Worm (Caenorhabditis elegans) whole organism, mixed stage, embryonic: ENCODE results near the gene clec-150.

Experiments used
- M03D4.4 ChIP-seq: sonication (generic microtip); optimal IDR thresholded peaks from 2 replicates; lab custom pipeline; 2017; ENCODE audit warnings: mild to moderate bottlenecking, missing genetic modification characterization, missing compliant biosample characterization
- blmp-1 ChIP-seq: fragments of 150-350 bp; optimal IDR thresholded peaks from 2 replicates; lab custom pipeline; 2014; ENCODE audit warnings: missing biosample characterization, missing genetic modification characterization
- ceh-39 ChIP-seq: fragments of 150-350 bp; optimal IDR thresholded peaks from 2 replicates; lab custom pipeline; 2014; ENCODE audit warnings: missing biosample characterization, missing genetic modification characterization
- ceh-43 ChIP-seq: fragments of 200-800 bp; sonication (Bioruptor generic); optimal IDR thresholded peaks from 2 replicates; lab custom pipeline; 2018; ENCODE audit warnings: mild to moderate bottlenecking, missing genetic modification characterization, moderate library complexity, missing compliant biosample characterization
- ceh-83 ChIP-seq: fragments of 200-800 bp; sonication (Bioruptor generic); optimal IDR thresholded peaks from 2 replicates; lab custom pipeline; 2018; ENCODE audit warnings: mild to moderate bottlenecking, missing genetic modification characterization, missing compliant biosample characterization
- ces-1 ChIP-seq: fragments of 150-350 bp; optimal IDR thresholded peaks from 2 replicates; lab custom pipeline; 2014; ENCODE audit warnings: missing biosample characterization, missing genetic modification reagents, missing genetic modification characterization
- cnd-1 ChIP-seq: fragments of 200-800 bp; sonication (Bioruptor generic); optimal IDR thresholded peaks from 2 replicates; lab custom pipeline; 2018; ENCODE audit warnings: mild to moderate bottlenecking, missing genetic modification characterization, missing compliant biosample characterization
- drap-1 ChIP-seq: fragments of 200-800 bp; sonication (Bioruptor generic); optimal IDR thresholded peaks from 3 replicates; lab custom pipeline; 2018; ENCODE audit warnings: mild to moderate bottlenecking, missing genetic modification characterization, missing compliant biosample characterization
- elt-1 ChIP-seq: sonication (generic microtip); optimal IDR thresholded peaks from 2 replicates; lab custom pipeline; 2017; ENCODE audit warnings: missing genetic modification characterization, mild to moderate bottlenecking, missing compliant biosample characterization, antibody characterized with exemption, moderate library complexity, borderline replicate concordance; ENCODE audit not compliant: insufficient read depth
- elt-3 ChIP-seq: fragments of 150-350 bp; optimal IDR thresholded peaks from 2 replicates; lab custom pipeline; 2014; ENCODE audit warnings: missing biosample characterization, missing genetic modification characterization
- flh-1 ChIP-seq: fragments of 200-800 bp; sonication (Bioruptor generic); optimal IDR thresholded peaks from 2 replicates; lab custom pipeline; 2018; ENCODE audit warnings: mild to moderate bottlenecking, missing genetic modification characterization, moderate library complexity, missing compliant biosample characterization
- ham-2 ChIP-seq: fragments of 200-800 bp; sonication (Bioruptor generic); optimal IDR thresholded peaks from 2 replicates; lab custom pipeline; 2018; ENCODE audit warnings: mild to moderate bottlenecking, missing genetic modification characterization, missing compliant biosample characterization
- lin-13 ChIP-seq: fragments of 150-350 bp; optimal IDR thresholded peaks from 2 replicates; lab custom pipeline; 2014; ENCODE audit warnings: missing biosample characterization, missing genetic modification characterization
- lin-32 ChIP-seq: fragments of 200-800 bp; sonication (Bioruptor generic); optimal IDR thresholded peaks from 2 replicates; lab custom pipeline; 2018; ENCODE audit warnings: mild to moderate bottlenecking, missing genetic modification characterization, missing compliant biosample characterization
- lsy-2 ChIP-seq: fragments of 150-350 bp; optimal IDR thresholded peaks from 2 replicates; lab custom pipeline; 2014; ENCODE audit warnings: missing biosample characterization, missing genetic modification characterization
- mab-5 ChIP-seq: fragments of 150-350 bp; optimal IDR thresholded peaks from 2 replicates; lab custom pipeline; 2014; ENCODE audit warnings: missing biosample characterization, missing genetic modification characterization
- mep-1 ChIP-seq: fragments of 150-350 bp; optimal IDR thresholded peaks from 2 replicates; lab custom pipeline; 2017; ENCODE audit warnings: missing biosample characterization, missing genetic modification reagents, missing genetic modification characterization, inconsistent platforms
- mls-2 ChIP-seq: sonication (generic microtip); optimal IDR thresholded peaks from 2 replicates; lab custom pipeline; 2016; ENCODE audit warnings: mild to moderate bottlenecking, missing genetic modification characterization, moderate library complexity, missing compliant biosample characterization
- nhr-12 ChIP-seq: fragments of 150-350 bp; optimal IDR thresholded peaks from 2 replicates; lab custom pipeline; 2014; ENCODE audit warnings: missing biosample characterization, missing genetic modification characterization
- nhr-2 ChIP-seq: fragments of 150-350 bp; optimal IDR thresholded peaks from 2 replicates; lab custom pipeline; 2014; ENCODE audit warnings: missing biosample characterization, missing genetic modification characterization
- nhr-237 ChIP-seq: fragments of 150-350 bp; optimal IDR thresholded peaks from 2 replicates; lab custom pipeline; 2014; ENCODE audit warnings: missing biosample characterization, missing genetic modification characterization
- nhr-28 ChIP-seq: fragments of 150-350 bp; optimal IDR thresholded peaks from 2 replicates; lab custom pipeline; 2014; ENCODE audit warnings: missing biosample characterization, missing genetic modification characterization
- nhr-76 ChIP-seq: sonication (generic microtip); optimal IDR thresholded peaks from 2 replicates; lab custom pipeline; 2017; ENCODE audit warnings: missing biosample characterization, missing genetic modification characterization
- pha-4 ChIP-seq: fragments of 150-350 bp; optimal IDR thresholded peaks from 2 replicates; lab custom pipeline; 2018; ENCODE audit warnings: missing biosample characterization, missing genetic modification reagents, missing genetic modification characterization
- sem-2 ChIP-seq: fragments of 200-800 bp; sonication (Bioruptor generic); optimal IDR thresholded peaks from 2 replicates; lab custom pipeline; 2018; ENCODE audit warnings: mild to moderate bottlenecking, missing genetic modification characterization, missing compliant biosample characterization
- snpc-4 ChIP-seq: fragments of 150-350 bp; optimal IDR thresholded peaks from 2 replicates; lab custom pipeline; 2014; ENCODE audit warnings: missing biosample characterization, missing genetic modification characterization
- sptf-1 ChIP-seq: sonication (generic microtip); optimal IDR thresholded peaks from 2 replicates; lab custom pipeline; 2017; ENCODE audit warnings: mild to moderate bottlenecking, missing genetic modification characterization, moderate library complexity, missing compliant biosample characterization
- tbx-8 ChIP-seq: fragments of 200-800 bp; sonication (Bioruptor generic); optimal IDR thresholded peaks from 2 replicates; lab custom pipeline; 2018; ENCODE audit warnings: mild to moderate bottlenecking, missing genetic modification characterization, moderate library complexity, missing compliant biosample characterization
- unc-120 ChIP-seq: sonication (generic microtip); optimal IDR thresholded peaks from 2 replicates; lab custom pipeline; 2017; ENCODE audit warnings: missing genetic modification characterization, missing compliant biosample characterization; ENCODE audit not compliant: poor library complexity, severe bottlenecking
- unc-39 ChIP-seq: fragments of 150-350 bp; optimal IDR thresholded peaks from 2 replicates; lab custom pipeline; 2014; ENCODE audit warnings: missing biosample characterization, missing genetic modification characterization
- unc-62 ChIP-seq: fragments of 150-350 bp; optimal IDR thresholded peaks from 2 replicates; lab custom pipeline; 2014; ENCODE audit warnings: missing biosample characterization, missing genetic modification reagents, missing genetic modification characterization

clec-150 gene

DNA sequence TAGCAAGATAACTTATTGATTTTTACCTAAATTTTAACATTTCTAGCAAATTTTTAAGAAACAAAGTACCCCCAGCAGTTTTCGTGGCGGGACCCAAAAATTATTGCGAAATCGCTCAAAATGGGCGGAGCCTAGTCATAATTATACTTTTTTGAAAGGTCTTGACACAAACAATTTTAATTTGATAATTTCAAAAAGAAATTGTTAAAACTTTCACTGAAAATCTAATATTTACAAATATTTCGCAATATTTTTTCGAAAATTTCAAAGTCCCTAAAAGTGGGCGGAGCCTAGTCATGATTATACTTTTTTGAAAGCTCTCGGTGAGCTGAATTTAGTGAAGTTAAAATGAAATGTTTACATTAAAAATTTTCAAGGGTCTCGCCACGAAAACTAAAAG, 2.0 kb downstream of the clec-150 start:
- no peak for TF ChIP-seq nhr-2
- TF ChIP-seq drap-1 = no peak
- TF ChIP-seq ham-2 = no peak
- TF ChIP-seq mab-5 = no peak
- no peak for TF ChIP-seq lsy-2
- TF ChIP-seq ces-1 (GFP tag; lab: Kevin White, UChicago) = no peak
- TF ChIP-seq nhr-76 (tag; lab: Kevin White, UChicago) = no peak
- TF ChIP-seq elt-3 (tag; lab: Kevin White, UChicago) = no peak
- no peak for TF ChIP-seq lin-32 (GFP tag; lab: Kevin White, UChicago)
- no peak for TF ChIP-seq mep-1
- no peak for TF ChIP-seq M03D4.4
- no peak for TF ChIP-seq ceh-43
- no peak for TF ChIP-seq mls-2 (tag; lab: Kevin White, UChicago)
- no peak for TF ChIP-seq nhr-28 (tag; lab: Kevin White, UChicago)
- no peak for TF ChIP-seq sem-2 (GFP tag; lab: Kevin White, UChicago)
- TF ChIP-seq unc-39 (tag; lab: Kevin White, UChicago) = no peak
- TF ChIP-seq unc-120 = no peak
- TF ChIP-seq blmp-1 = no peak

DNA sequence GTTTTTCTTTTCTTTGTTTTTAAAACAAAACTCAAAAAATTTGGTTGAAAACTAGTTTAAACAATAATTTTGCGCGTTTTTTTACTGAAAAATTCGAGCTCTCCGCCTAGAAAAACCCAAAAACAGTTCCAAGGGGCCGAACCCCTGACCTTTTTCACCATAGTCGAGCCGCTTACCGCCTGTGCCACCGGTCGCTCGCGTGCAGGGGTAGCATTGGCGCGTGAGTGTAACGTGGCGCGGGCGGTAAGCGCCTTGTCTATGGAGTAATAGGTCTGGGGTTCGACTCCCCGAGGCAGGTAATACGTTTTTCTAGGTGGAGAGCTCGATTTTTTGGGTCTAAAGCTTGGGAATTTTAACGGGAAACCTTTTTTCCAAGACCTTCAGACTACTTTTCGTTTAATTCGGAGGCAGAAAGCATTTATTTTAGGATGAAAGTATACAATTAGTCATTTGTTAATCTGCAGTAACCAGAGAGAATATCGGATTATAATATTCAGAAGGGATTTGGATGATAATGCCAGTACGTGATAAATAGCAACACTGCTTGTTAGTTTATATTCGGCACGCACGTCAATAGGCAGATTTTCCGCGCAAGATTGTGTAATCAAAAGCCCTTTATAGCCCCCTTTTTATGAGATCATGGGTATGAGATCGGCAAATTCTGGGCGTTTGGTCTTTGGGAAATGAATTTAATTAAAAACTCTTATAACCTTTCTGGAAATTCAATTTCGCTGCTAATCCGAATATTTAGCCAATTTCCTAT, 4.8 kb downstream of the clec-150 start:
- TF ChIP-seq nhr-237 (tag; lab: Kevin White, UChicago) = no peak
- no peak for TF ChIP-seq elt-3 (tag; lab: Kevin White, UChicago)
- TF ChIP-seq ces-1 (GFP tag; lab: Kevin White, UChicago) = no peak
- no peak for TF ChIP-seq elt-1
- TF ChIP-seq flh-1 = no peak
- TF ChIP-seq blmp-1 = no peak
- TF ChIP-seq unc-62 (GFP tag; lab: Kevin White, UChicago) = no peak

DNA sequence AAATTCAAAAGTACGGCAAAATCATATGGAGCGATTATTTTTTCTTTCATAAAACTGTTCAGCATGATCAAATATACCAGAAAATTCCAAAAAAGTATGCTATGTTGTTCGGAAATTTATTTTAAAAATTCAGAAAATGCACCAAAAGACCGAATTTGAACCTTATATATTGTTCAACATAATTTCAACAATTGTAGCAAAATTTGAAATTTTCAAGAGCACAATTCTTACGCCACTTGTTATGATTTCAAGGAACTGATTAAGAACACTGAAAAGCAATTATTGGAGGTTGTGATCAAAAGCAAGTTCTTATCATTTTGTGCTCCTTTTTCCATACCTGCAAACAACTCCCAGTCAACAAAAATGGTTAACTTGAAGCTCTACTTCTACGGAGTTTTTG, 5.6 kb downstream of the clec-150 start, which contains the start of gene clc-27:
TSS of gene clc-27 (plus strand) at position 301 of the 400 bp plus-strand sequence.
- TF ChIP-seq mep-1 (no peak), lsy-2 (no peak), nhr-12 (tag; lab: Kevin White, UChicago) (no peak), M03D4.4 (no peak), nhr-28 (tag; lab: Kevin White, UChicago) (no peak), ham-2 (no peak), ceh-83 (GFP tag; lab: Kevin White, UChicago) (no peak), sem-2 (GFP tag; lab: Kevin White, UChicago) (no peak), pha-4 (no peak), blmp-1 (no peak), elt-1 (no peak), ces-1 (GFP tag; lab: Kevin White, UChicago) (no peak), sptf-1 (tag; lab: Kevin White, UChicago) (no peak), lin-13 (tag; lab: Kevin White, UChicago) (no peak), ceh-43 (no peak), drap-1 (no peak)

DNA sequence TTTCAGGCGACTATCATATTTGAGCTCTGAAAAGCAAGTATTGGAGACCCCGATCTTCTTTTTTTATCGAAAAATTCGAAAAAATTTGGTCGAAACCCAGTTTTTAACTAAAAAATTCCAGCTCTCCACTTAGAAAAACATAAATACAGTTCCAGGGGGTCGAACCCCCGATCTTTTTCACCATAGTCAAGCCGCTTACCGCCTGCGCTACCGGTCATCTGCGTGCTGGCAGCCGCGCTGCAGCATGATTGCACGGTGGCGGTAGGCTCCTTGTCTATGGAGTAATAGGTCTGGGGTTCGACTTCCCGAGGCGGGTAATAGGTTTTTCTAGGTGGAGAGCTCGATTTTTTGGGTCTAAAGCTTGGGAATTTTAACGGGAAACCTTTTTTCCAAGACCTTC, 7.3 kb downstream of the clec-150 start, which contains the start of gene clc-24:
TSS of gene clc-24 (plus strand) at position 263 of the 400 bp plus-strand sequence.
- TF ChIP-seq unc-62 (GFP tag; lab: Kevin White, UChicago) = no peak
- TF ChIP-seq tbx-8 (GFP tag; lab: Kevin White, UChicago) = no peak
- TF ChIP-seq mls-2 (tag; lab: Kevin White, UChicago) = no peak
- TF ChIP-seq M03D4.4 = no peak
- TF ChIP-seq nhr-12 (tag; lab: Kevin White, UChicago) = no peak
- TF ChIP-seq lsy-2 = no peak
- TF ChIP-seq pha-4 = no peak
- TF ChIP-seq cnd-1 = no peak
- no peak for TF ChIP-seq ceh-43

DNA sequence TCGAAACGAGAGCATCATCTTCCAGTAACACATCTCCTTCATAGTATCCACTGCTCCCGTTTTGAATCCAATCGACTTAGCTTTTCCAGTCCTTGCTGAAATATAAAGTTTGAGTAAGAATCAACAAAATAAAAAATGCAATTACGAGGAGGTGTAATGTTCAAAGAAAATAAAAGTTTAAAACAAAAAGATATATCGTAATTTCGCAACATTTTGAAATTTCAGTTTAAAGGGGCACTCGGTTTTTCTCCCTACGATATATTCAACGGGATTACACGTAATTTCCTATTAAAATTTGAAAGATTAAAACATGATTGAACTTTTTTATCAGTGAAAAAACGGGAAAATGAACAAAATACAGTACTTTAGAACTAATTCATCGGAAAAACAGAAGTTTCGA, 13.6 kb downstream of the clec-150 start, which contains the start of gene Y34F4.3:
TSS of gene Y34F4.3 (minus strand) at position 101 of the 400 bp plus-strand sequence.
- TF ChIP-seq elt-1 = no peak
- TF ChIP-seq nhr-2 = no peak
- TF ChIP-seq blmp-1 = no peak
- TF ChIP-seq drap-1 = no peak

DNA sequence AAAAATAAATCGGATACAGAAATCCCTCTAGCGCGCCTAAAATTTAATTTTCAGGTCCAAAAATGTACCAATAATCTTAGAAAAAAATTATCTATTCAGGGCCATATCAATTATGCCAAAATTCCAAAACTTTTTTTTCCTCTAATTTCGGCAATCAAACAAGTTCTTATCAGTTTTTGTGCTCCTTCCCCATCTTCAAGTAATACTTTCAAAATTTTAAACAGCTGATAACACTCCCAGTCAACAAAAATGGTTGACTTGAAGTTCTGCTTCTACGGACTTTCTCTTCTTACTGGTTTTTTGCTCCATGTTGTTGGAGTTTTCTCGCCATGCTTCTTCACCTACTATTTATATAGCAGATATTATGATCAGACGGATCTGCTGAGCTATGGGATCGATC, 18.2 kb downstream of the clec-150 start, which contains the start of gene clc-23:
TSS of gene clc-23 (plus strand) at position 223 of the 400 bp plus-strand sequence.
- TF ChIP-seq elt-3 (tag; lab: Kevin White, UChicago) = no peak
- no peak for TF ChIP-seq cnd-1
- TF ChIP-seq unc-39 (tag; lab: Kevin White, UChicago) = no peak
- no peak for TF ChIP-seq ceh-39
- no peak for TF ChIP-seq snpc-4 (tag; lab: Kevin White, UChicago)
- no peak for TF ChIP-seq pha-4
- no peak for TF ChIP-seq nhr-12 (tag; lab: Kevin White, UChicago)
